Worm (Caenorhabditis elegans) whole organism, late embryonic: ENCODE data around the gene grl-19.
A peak's percentile ranks its signal among the peaks of the same experiment; 100 is the strongest.

Experiments
- C08G9.2 ChIP-seq: sonication (generic microtip); optimal IDR thresholded peaks from 2 replicates; lab custom pipeline; 2016; ENCODE audit warnings: mild to moderate bottlenecking, missing genetic modification characterization, moderate library complexity, missing compliant biosample characterization
- F13H6.1 ChIP-seq: sonication (generic microtip); optimal IDR thresholded peaks from 2 replicates; lab custom pipeline; 2016; ENCODE audit warnings: missing genetic modification characterization, missing compliant biosample characterization
- K02D7.2 ChIP-seq: sonication (generic microtip); optimal IDR thresholded peaks from 2 replicates; lab custom pipeline; 2017; ENCODE audit warnings: mild to moderate bottlenecking, missing genetic modification characterization, missing compliant biosample characterization
- Y22D7AL.16 ChIP-seq: sonication (generic microtip); optimal IDR thresholded peaks from 2 replicates; lab custom pipeline; 2016; ENCODE audit warnings: missing genetic modification characterization, missing compliant biosample characterization
- ama-1 ChIP-seq: fragments of 150-350 bp; optimal IDR thresholded peaks from 2 replicates; lab custom pipeline; 2014
- ceh-14 ChIP-seq: sonication (generic microtip); optimal IDR thresholded peaks from 2 replicates; lab custom pipeline; 2016; ENCODE audit warnings: missing genotype, missing genetic modification characterization, missing compliant biosample characterization
- ceh-18 ChIP-seq: sonication (generic microtip); optimal IDR thresholded peaks from 2 replicates; lab custom pipeline; 2016; ENCODE audit warnings: missing genetic modification characterization, missing compliant biosample characterization
- ceh-22 ChIP-seq: sonication (generic microtip); optimal IDR thresholded peaks from 2 replicates; lab custom pipeline; 2017; ENCODE audit warnings: missing biosample characterization, missing genetic modification characterization
- ceh-31 ChIP-seq: sonication (generic microtip); optimal IDR thresholded peaks from 2 replicates; lab custom pipeline; 2016; ENCODE audit warnings: missing genetic modification characterization, missing compliant biosample characterization
- ceh-34 ChIP-seq: sonication (generic microtip); optimal IDR thresholded peaks from 2 replicates; lab custom pipeline; 2016; ENCODE audit warnings: mild to moderate bottlenecking, missing genetic modification characterization, missing compliant biosample characterization
- ceh-45 ChIP-seq: fragments of 200-800 bp; sonication (Bioruptor generic); IDR thresholded peaks from 2 replicates; pipeline ENCODE4 v1.3.6; 2022; ENCODE audit warnings: missing genetic modification reagents, missing genetic modification characterization, missing compliant biosample characterization
- ceh-48 ChIP-seq: sonication (generic microtip); optimal IDR thresholded peaks from 2 replicates; lab custom pipeline; 2016; ENCODE audit warnings: missing genetic modification characterization, inconsistent platforms, missing compliant biosample characterization
- ceh-6 ChIP-seq: fragments of 200-800 bp; sonication (Bioruptor generic); optimal IDR thresholded peaks from 2 replicates; lab custom pipeline; 2018; ENCODE audit warnings: mild to moderate bottlenecking, missing genetic modification characterization, missing compliant biosample characterization
- ceh-9 ChIP-seq: sonication (generic microtip); optimal IDR thresholded peaks from 2 replicates; lab custom pipeline; 2016; ENCODE audit warnings: mild to moderate bottlenecking, missing genetic modification characterization, inconsistent platforms, missing compliant biosample characterization
- che-1 ChIP-seq: sonication (generic microtip); optimal IDR thresholded peaks from 2 replicates; lab custom pipeline; 2016; ENCODE audit warnings: mild to moderate bottlenecking, missing genetic modification characterization, missing compliant biosample characterization
- elt-2 ChIP-seq: sonication (generic microtip); optimal IDR thresholded peaks from 2 replicates; lab custom pipeline; 2016; ENCODE audit warnings: missing genetic modification reagents, missing genetic modification characterization, missing compliant biosample characterization
- ets-4 ChIP-seq: sonication (generic microtip); optimal IDR thresholded peaks from 2 replicates; lab custom pipeline; 2016; ENCODE audit warnings: missing genetic modification characterization, missing compliant biosample characterization
- eyg-1 ChIP-seq: sonication (generic microtip); optimal IDR thresholded peaks from 2 replicates; lab custom pipeline; 2016; ENCODE audit warnings: missing genotype, missing genetic modification characterization, missing compliant biosample characterization
- fkh-10 ChIP-seq: fragments of 150-350 bp; optimal IDR thresholded peaks from 2 replicates; lab custom pipeline; 2014; ENCODE audit warnings: missing biosample characterization, missing genetic modification reagents, missing genetic modification characterization
- hlh-13 ChIP-seq: fragments of 200-800 bp; sonication (Bioruptor generic); optimal IDR thresholded peaks from 2 replicates; lab custom pipeline; 2018; ENCODE audit warnings: mild to moderate bottlenecking, missing genetic modification characterization, missing compliant biosample characterization
- lim-6 ChIP-seq: sonication (generic microtip); optimal IDR thresholded peaks from 2 replicates; lab custom pipeline; 2016; ENCODE audit warnings: missing genetic modification characterization, missing compliant biosample characterization
- lin-11 ChIP-seq: fragments of 200-800 bp; sonication (Bioruptor generic); optimal IDR thresholded peaks from 2 replicates; lab custom pipeline; 2018; ENCODE audit warnings: mild to moderate bottlenecking, missing genetic modification characterization, missing compliant biosample characterization
- nfya-1 ChIP-seq: sonication (generic microtip); optimal IDR thresholded peaks from 2 replicates; lab custom pipeline; 2017; ENCODE audit warnings: missing genetic modification characterization, mild to moderate bottlenecking, missing compliant biosample characterization, antibody characterized with exemption, moderate library complexity
- nhr-11 ChIP-seq: fragments of 150-350 bp; optimal IDR thresholded peaks from 2 replicates; lab custom pipeline; 2014; ENCODE audit warnings: missing biosample characterization, missing genetic modification characterization
- nhr-232 ChIP-seq: sonication (generic microtip); optimal IDR thresholded peaks from 2 replicates; lab custom pipeline; 2016; ENCODE audit warnings: missing genetic modification characterization, missing compliant biosample characterization
- npax-4 ChIP-seq: sonication (generic microtip); optimal IDR thresholded peaks from 2 replicates; lab custom pipeline; 2016; ENCODE audit warnings: missing genetic modification characterization, missing compliant biosample characterization
- pag-3 ChIP-seq: sonication (generic microtip); optimal IDR thresholded peaks from 2 replicates; lab custom pipeline; 2016; ENCODE audit warnings: missing compliant biosample characterization, missing genetic modification characterization, borderline replicate concordance
- pat-9 ChIP-seq: fragments of 200-800 bp; sonication (Bioruptor generic); optimal IDR thresholded peaks from 2 replicates; lab custom pipeline; 2018; ENCODE audit warnings: mild to moderate bottlenecking, missing genetic modification characterization, moderate library complexity, missing compliant biosample characterization
- pha-4 ChIP-seq: fragments of 150-350 bp; optimal IDR thresholded peaks from 2 replicates; lab custom pipeline; 2018; ENCODE audit warnings: missing biosample characterization, missing genetic modification reagents, missing genetic modification characterization
- pqm-1 ChIP-seq: sonication (generic microtip); optimal IDR thresholded peaks from 2 replicates; lab custom pipeline; 2016; ENCODE audit warnings: missing genetic modification characterization, missing compliant biosample characterization
- rnt-1 ChIP-seq: sonication (generic microtip); optimal IDR thresholded peaks from 2 replicates; lab custom pipeline; 2016; ENCODE audit warnings: missing genetic modification characterization, missing compliant biosample characterization
- sdc-2 ChIP-seq: sonication (generic microtip); optimal IDR thresholded peaks from 2 replicates; lab custom pipeline; 2016; ENCODE audit warnings: missing genotype, missing genetic modification characterization, missing compliant biosample characterization
- sox-2 ChIP-seq: fragments of 200-800 bp; sonication (Bioruptor generic); IDR thresholded peaks from 2 replicates; pipeline ENCODE4 v1.3.6; 2022; ENCODE audit warnings: missing genetic modification reagents, missing genetic modification characterization, missing compliant biosample characterization
- syd-9 ChIP-seq: sonication (generic microtip); optimal IDR thresholded peaks from 2 replicates; lab custom pipeline; 2016; ENCODE audit warnings: mild to moderate bottlenecking, missing genetic modification characterization, moderate library complexity, missing compliant biosample characterization
- tbx-2 ChIP-seq: sonication (generic microtip); optimal IDR thresholded peaks from 2 replicates; lab custom pipeline; 2016; ENCODE audit warnings: missing genetic modification characterization, missing compliant biosample characterization
- tbx-7 ChIP-seq: sonication (generic microtip); optimal IDR thresholded peaks from 2 replicates; lab custom pipeline; 2016; ENCODE audit warnings: missing genotype, missing genetic modification characterization, missing compliant biosample characterization
- ttx-3 ChIP-seq: sonication (generic microtip); optimal IDR thresholded peaks from 2 replicates; lab custom pipeline; 2016; ENCODE audit warnings: missing genetic modification reagents, missing genetic modification characterization, missing compliant biosample characterization
- unc-42 ChIP-seq: sonication (generic microtip); optimal IDR thresholded peaks from 2 replicates; lab custom pipeline; 2016; ENCODE audit warnings: missing genotype, missing genetic modification characterization, missing compliant biosample characterization
- zip-5 ChIP-seq: sonication (generic microtip); optimal IDR thresholded peaks from 2 replicates; lab custom pipeline; 2016; ENCODE audit warnings: missing genetic modification characterization, missing compliant biosample characterization
- ztf-16 ChIP-seq: sonication (generic microtip); optimal IDR thresholded peaks from 2 replicates; lab custom pipeline; 2017; ENCODE audit warnings: missing genetic modification characterization, missing compliant biosample characterization

Gene grl-19

ce11 chrIV:290387-290786 is 38.0 kb upstream of the grl-19 start:
- TF ChIP-seq lin-11 (tag; lab: Kevin White, UChicago) (no peak), K02D7.2 (no peak), fkh-10 (GFP tag; lab: Kevin White, UChicago) (no peak), che-1 (tag; lab: Kevin White, UChicago) (no peak), ceh-18 (tag; lab: Kevin White, UChicago) (no peak), hlh-13 (no peak), ceh-45 (no peak), npax-4 (tag; lab: Kevin White, UChicago) (no peak), sdc-2 (tag; lab: Kevin White, UChicago) (no peak), ztf-16 (tag; lab: Kevin White, UChicago) (no peak), ceh-48 (no peak)

ce11 chrIV:288027-288426 is 35.7 kb upstream of the grl-19 start, which contains the start of gene T21D12.14:
T21D12.14 (minus strand) TSS chrIV:288127.
- TF ChIP-seq Y22D7AL.16 (tag; lab: Kevin White, UChicago) (no peak), pqm-1 (tag; lab: Kevin White, UChicago) (no peak), pha-4 (tag; lab: Kevin White, UChicago) (no peak), F13H6.1 (tag; lab: Kevin White, UChicago) (no peak), ceh-45 (no peak), ceh-9 (no peak), eyg-1 (tag; lab: Kevin White, UChicago) (no peak), nhr-232 (tag; lab: Kevin White, UChicago) (no peak), ceh-14 (tag; lab: Kevin White, UChicago) (no peak), ttx-3 (no peak), C08G9.2 (no peak), pag-3 (tag; lab: Kevin White, UChicago) (no peak), elt-2 (no peak), ceh-31 (tag; lab: Kevin White, UChicago) (no peak)

- no peak for TF ChIP-seq tbx-2
- no peak for TF ChIP-seq nfya-1 (tag; lab: Kevin White, UChicago)
- TF ChIP-seq tbx-7, result no peak
- no peak for TF ChIP-seq nhr-11
- no peak for TF ChIP-seq ceh-14 (tag; lab: Kevin White, UChicago)
- TF ChIP-seq unc-42 (tag; lab: Kevin White, UChicago), result peak; percentile 52
- TF ChIP-seq ceh-31 (tag; lab: Kevin White, UChicago), result no peak
- TF ChIP-seq hlh-13, result no peak
- TF ChIP-seq ceh-6 (GFP tag; lab: Kevin White, UChicago), result no peak
Observed at ce11 chrIV:283347-283746, 31.0 kb upstream of the grl-19 start, which contains the start of gene best-19. best-19 (plus strand) TSS chrIV:283647.

ce11 chrIV:282008-282407 is 29.7 kb upstream of the grl-19 start:
- no peak for TF ChIP-seq lim-6 (tag; lab: Kevin White, UChicago)
- no peak for TF ChIP-seq nhr-11
- TF ChIP-seq ceh-45, result no peak
- TF ChIP-seq ceh-18 (tag; lab: Kevin White, UChicago), result no peak
- TF ChIP-seq ceh-34, result no peak
- TF ChIP-seq ceh-22 (tag; lab: Kevin White, UChicago), result no peak
- no peak for TF ChIP-seq ets-4 (tag; lab: Kevin White, UChicago)
- no peak for TF ChIP-seq sox-2 (GFP tag; lab: Robert Waterston, UW)
- TF ChIP-seq K02D7.2, result no peak
- TF ChIP-seq ama-1 (lab: Kevin White, UChicago), result no peak
- TF ChIP-seq syd-9 (tag; lab: Kevin White, UChicago), result no peak
- no peak for TF ChIP-seq eyg-1 (tag; lab: Kevin White, UChicago)
- no peak for TF ChIP-seq zip-5
- no peak for TF ChIP-seq rnt-1 (tag; lab: Kevin White, UChicago)
- TF ChIP-seq pat-9 (tag; lab: Kevin White, UChicago), result no peak
